Worm (Caenorhabditis elegans) whole organism, early embryonic: ENCODE results near the gene C08E3.1.

Source experiments
- B0310.2 ChIP-seq: sonication (generic microtip); optimal IDR thresholded peaks from 2 replicates; lab custom pipeline; 2016; ENCODE audit warnings: mild to moderate bottlenecking, missing genetic modification characterization, missing compliant biosample characterization
- F13C5.2 ChIP-seq: sonication (generic microtip); optimal IDR thresholded peaks from 2 replicates; lab custom pipeline; 2017; ENCODE audit warnings: mild to moderate bottlenecking, missing genetic modification characterization, inconsistent platforms, missing compliant biosample characterization
- aly-1 ChIP-seq: sonication (generic microtip); optimal IDR thresholded peaks from 2 replicates; lab custom pipeline; 2016; ENCODE audit warnings: missing genetic modification characterization, missing compliant biosample characterization
- ama-1 ChIP-seq: fragments of 150-350 bp; optimal IDR thresholded peaks from 2 replicates; lab custom pipeline; 2014
- ceh-13 ChIP-seq: fragments of 200-800 bp; sonication (Bioruptor generic); optimal IDR thresholded peaks from 2 replicates; lab custom pipeline; 2018; ENCODE audit warnings: mild to moderate bottlenecking, missing genetic modification characterization, missing compliant biosample characterization
- ceh-36 ChIP-seq: sonication (generic microtip); optimal IDR thresholded peaks from 2 replicates; lab custom pipeline; 2016; ENCODE audit warnings: missing genetic modification characterization, inconsistent platforms, missing compliant biosample characterization
- ets-7 ChIP-seq: sonication (generic microtip); optimal IDR thresholded peaks from 2 replicates; lab custom pipeline; 2016; ENCODE audit warnings: missing genotype, missing genetic modification characterization, missing compliant biosample characterization
- flt-1 ChIP-seq: fragments of 200-800 bp; sonication (Bioruptor generic); IDR thresholded peaks from 2 replicates; pipeline ENCODE4 v1.3.6; 2022; ENCODE audit warnings: missing genetic modification characterization, missing compliant biosample characterization
- hmbx-1 ChIP-seq: sonication (generic microtip); optimal IDR thresholded peaks from 2 replicates; lab custom pipeline; 2016; ENCODE audit warnings: mild to moderate bottlenecking, missing genetic modification characterization, missing compliant biosample characterization
- hmg-4 ChIP-seq: fragments of 200-800 bp; sonication (Bioruptor generic); optimal IDR thresholded peaks from 2 replicates; lab custom pipeline; 2018; ENCODE audit warnings: mild to moderate bottlenecking, missing genetic modification characterization, missing compliant biosample characterization
- hnd-1 ChIP-seq: sonication (generic microtip); optimal IDR thresholded peaks from 2 replicates; lab custom pipeline; 2016; ENCODE audit warnings: missing genetic modification characterization, missing compliant biosample characterization
- pes-1 ChIP-seq: fragments of 200-800 bp; sonication (Bioruptor generic); IDR thresholded peaks from 2 replicates; pipeline ENCODE4 v1.3.6; 2022; ENCODE audit warnings: missing genetic modification reagents, missing genetic modification characterization, missing compliant biosample characterization
- scrt-1 ChIP-seq: fragments of 200-800 bp; sonication (Bioruptor generic); IDR thresholded peaks from 2 replicates; pipeline ENCODE4 v1.3.6; 2022; ENCODE audit warnings: missing genetic modification characterization, missing compliant biosample characterization
- sea-1 ChIP-seq: fragments of 200-800 bp; sonication (Bioruptor generic); conservative IDR thresholded peaks from 2 replicates; pipeline ENCODE4 v1.3.6; 2022; ENCODE audit warnings: missing genetic modification characterization, missing compliant biosample characterization
- tbx-11 ChIP-seq: fragments of 200-800 bp; sonication (Bioruptor generic); IDR thresholded peaks from 2 replicates; pipeline ENCODE4 v1.3.6; 2022; ENCODE audit warnings: missing genetic modification characterization, missing compliant biosample characterization
- tbx-37 ChIP-seq: fragments of 200-800 bp; sonication (Bioruptor generic); conservative IDR thresholded peaks from 2 replicates; pipeline ENCODE4 v1.3.6; 2022; ENCODE audit warnings: missing genetic modification reagents, missing genetic modification characterization, missing compliant biosample characterization
- tra-4 ChIP-seq: sonication (generic microtip); optimal IDR thresholded peaks from 2 replicates; lab custom pipeline; 2017; ENCODE audit warnings: missing genetic modification characterization, missing compliant biosample characterization

C08E3.1 gene

DNA sequence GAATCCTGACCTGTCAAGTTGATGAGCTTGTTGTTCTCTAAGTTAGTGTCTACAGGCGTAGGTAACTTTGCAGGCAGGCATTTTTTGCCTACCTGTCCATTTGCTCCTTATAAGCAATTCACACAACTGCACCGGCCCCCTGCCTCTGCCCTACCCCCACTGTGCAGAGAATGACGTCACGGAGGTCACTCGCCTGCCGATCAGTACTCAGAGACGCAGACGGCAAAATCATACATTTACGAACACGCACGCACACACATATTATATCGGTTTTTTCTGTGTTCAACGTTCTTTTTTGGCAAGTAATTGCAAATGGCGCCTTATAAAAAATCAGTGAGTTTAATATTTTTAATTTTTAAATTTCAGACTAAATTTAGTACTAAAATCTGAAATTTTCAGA is 29.9 kb downstream of the C08E3.1 start, which contains the start of gene duxl-1:
Gene duxl-1 (plus strand): TSS at position 184 of the 400 bp plus-strand sequence.
- TF ChIP-seq B0310.2 (tag; lab: Kevin White, UChicago) (no peak), hmg-4 (GFP tag; lab: Kevin White, UChicago) (peak; percentile 16), ets-7 (no peak)

DNA sequence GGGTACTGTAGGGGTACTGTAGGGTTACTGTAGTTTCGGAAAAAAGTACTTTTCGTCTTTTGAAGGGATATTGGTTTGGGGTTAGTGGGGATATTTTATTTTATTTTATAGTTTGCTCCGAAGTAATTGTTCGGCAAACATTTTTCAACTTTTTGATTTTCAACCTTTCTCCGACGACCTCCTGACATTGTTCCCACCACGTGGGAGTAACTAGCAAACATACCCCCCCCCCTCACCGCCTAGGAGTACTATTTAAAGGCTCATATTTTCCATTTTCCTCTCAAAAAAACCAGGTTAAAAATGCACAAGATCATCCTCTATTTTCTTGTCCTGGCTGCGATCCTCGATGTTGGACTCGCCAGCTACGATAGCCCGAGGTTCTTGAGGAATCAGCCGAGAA is 32.4 kb downstream of the C08E3.1 start, which contains the start of gene srlf-29:
Gene srlf-29 (plus strand): TSS at position 301 of the 400 bp plus-strand sequence.
- TF ChIP-seq sea-1, result no peak
- TF ChIP-seq B0310.2 (tag; lab: Kevin White, UChicago), result no peak
- no peak for TF ChIP-seq tra-4
- no peak for TF ChIP-seq ceh-13 (GFP tag; lab: Kevin White, UChicago)
- TF ChIP-seq tbx-11 (GFP tag; lab: Robert Waterston, UW), result no peak
- no peak for TF ChIP-seq ama-1
- no peak for TF ChIP-seq hnd-1 (tag; lab: Kevin White, UChicago)
- TF ChIP-seq ceh-36 (tag; lab: Kevin White, UChicago), result no peak
- no peak for TF ChIP-seq ets-7
- TF ChIP-seq flt-1 (GFP tag; lab: Robert Waterston, UW), result no peak
- no peak for TF ChIP-seq hmg-4 (GFP tag; lab: Kevin White, UChicago)
- no peak for TF ChIP-seq hmbx-1 (tag; lab: Kevin White, UChicago)
- no peak for TF ChIP-seq tbx-37 (GFP tag; lab: Robert Waterston, UW)
- TF ChIP-seq scrt-1, result no peak
- no peak for TF ChIP-seq pes-1
- TF ChIP-seq F13C5.2, result no peak
- TF ChIP-seq aly-1 (tag; lab: Kevin White, UChicago), result no peak

DNA sequence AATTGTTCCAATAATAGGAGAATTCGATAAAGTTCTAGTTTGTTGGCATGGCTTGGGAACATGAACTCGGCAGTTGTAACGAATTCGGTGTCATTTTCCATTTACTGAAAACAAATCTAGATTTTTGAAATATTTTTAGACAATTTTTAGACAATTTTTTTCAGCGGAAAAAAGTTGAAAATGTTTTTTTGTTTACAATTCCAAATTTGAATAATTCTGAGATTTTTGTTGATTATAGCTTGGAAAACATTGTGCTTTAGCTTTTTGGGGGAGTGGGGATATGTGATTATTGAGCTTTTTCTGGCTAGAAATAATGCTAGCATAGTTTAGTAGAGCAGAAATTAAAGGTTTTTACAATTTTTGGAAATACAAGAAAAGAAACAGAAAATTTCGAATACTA is 35.3 kb downstream of the C08E3.1 start, which contains the start of gene srw-97:
Gene srw-97 (minus strand): TSS at position 101 of the 400 bp plus-strand sequence.
- TF ChIP-seq pes-1 (no peak), tra-4 (no peak), flt-1 (GFP tag; lab: Robert Waterston, UW) (no peak), hmbx-1 (tag; lab: Kevin White, UChicago) (no peak), tbx-11 (GFP tag; lab: Robert Waterston, UW) (no peak), aly-1 (tag; lab: Kevin White, UChicago) (no peak), hmg-4 (GFP tag; lab: Kevin White, UChicago) (no peak), B0310.2 (tag; lab: Kevin White, UChicago) (no peak), sea-1 (no peak), F13C5.2 (no peak), hnd-1 (tag; lab: Kevin White, UChicago) (no peak), ama-1 (no peak), scrt-1 (no peak)

DNA sequence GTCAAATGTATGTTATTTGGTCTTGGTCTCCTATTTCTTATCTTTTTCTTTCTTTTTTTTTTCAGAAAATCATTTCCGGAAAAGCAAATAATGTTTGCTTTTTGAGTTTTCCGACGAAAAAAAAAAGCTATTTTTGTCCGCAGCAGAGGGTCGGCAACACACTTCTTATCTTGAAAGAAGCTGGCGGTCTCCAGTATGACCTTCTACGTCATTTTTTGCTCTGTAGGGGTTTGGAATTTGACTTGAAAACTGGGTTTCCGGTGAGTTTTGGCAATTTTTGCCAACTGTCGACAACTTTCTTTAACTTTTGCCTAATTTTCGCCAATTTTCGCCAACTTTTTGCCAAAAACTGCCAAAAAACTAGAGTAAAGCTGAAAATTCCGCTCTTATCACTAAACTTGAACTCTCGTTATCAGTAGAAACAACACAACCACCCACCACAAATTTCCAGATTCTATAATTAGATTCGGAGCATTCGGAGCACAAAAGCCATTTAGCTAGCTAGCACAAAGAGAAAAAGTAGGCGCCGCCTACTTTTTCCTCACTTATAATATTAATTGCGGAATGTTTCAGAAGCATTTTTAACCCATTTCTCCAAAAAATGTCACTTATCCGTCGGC is 36.8 kb downstream of the C08E3.1 start, which contains the start of gene nhx-6:
Gene nhx-6 (plus strand): TSS at position 570 of the 620 bp plus-strand sequence.
- TF ChIP-seq pes-1 (no peak), tbx-11 (GFP tag; lab: Robert Waterston, UW) (no peak), sea-1 (no peak)

DNA sequence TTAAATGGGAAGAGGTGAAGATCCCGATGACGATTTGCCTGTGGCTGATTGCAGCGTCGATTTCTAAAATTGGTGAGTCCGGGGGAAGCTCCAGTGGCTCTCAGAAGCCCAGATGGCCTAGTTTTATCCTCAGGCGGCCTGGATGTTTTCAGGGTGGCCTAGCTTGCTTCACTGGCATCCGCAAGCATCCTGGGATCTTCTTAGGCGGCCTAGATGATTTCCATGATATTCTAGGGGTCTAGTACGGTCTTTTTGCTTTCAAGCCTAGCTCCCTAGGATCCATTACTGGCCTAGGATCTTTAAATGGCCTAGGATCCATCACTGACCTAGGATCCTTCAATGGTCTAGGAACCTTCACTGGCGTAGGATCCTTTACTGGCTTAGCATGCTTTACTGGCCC is 37.4 kb downstream of the C08E3.1 start:
- TF ChIP-seq flt-1 (GFP tag; lab: Robert Waterston, UW) (no peak), tbx-37 (GFP tag; lab: Robert Waterston, UW) (no peak), ets-7 (no peak), aly-1 (tag; lab: Kevin White, UChicago) (no peak), hmg-4 (GFP tag; lab: Kevin White, UChicago) (no peak), tbx-11 (GFP tag; lab: Robert Waterston, UW) (no peak), hmbx-1 (tag; lab: Kevin White, UChicago) (no peak)

DNA sequence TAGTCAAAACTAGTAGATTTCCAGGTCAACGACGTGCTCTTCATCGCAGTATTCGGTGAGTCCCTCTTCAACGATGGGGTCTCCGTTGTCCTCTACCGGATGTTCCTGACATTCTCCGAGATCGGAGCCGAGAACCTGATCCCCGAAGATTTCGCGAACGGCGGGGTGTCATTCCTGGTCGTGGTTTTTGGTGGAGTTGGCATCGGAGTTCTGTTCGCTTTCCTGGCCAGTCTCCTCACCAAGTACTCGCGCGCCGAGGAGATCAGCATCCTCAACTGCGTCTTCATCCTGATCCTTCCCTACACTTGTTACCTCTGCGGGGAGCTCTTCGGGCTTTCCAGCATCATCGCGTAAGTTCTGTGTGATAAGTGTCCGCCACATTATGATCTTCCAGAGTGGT is 39.1 kb downstream of the C08E3.1 start:
- no peak for TF ChIP-seq ets-7
- TF ChIP-seq hmbx-1 (tag; lab: Kevin White, UChicago), result no peak
- TF ChIP-seq F13C5.2, result no peak
- no peak for TF ChIP-seq tbx-37 (GFP tag; lab: Robert Waterston, UW)
- no peak for TF ChIP-seq B0310.2 (tag; lab: Kevin White, UChicago)

DNA sequence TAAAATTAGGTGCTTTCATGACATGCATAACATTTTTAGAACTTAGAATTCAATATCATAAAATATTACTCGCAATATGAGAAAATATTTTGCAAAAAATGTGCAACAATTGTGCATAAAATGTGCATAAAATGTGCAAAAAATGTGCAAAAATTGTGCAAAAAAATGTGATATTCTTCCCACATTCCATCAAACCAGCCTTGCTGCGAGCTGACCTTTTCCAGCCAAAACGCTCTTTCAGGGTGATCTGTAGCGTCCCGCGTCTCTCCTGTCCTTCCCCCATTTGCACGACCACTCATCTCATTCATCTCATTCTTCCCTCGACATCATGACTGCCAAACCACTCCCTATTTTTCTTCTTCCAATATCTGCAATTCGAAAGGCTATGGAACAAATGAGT is 42.5 kb downstream of the C08E3.1 start, which contains the start of gene fbxb-17:
Gene fbxb-17 (plus strand): TSS at position 301 of the 400 bp plus-strand sequence.
- TF ChIP-seq tbx-37 (GFP tag; lab: Robert Waterston, UW) (no peak), tbx-11 (GFP tag; lab: Robert Waterston, UW) (no peak), pes-1 (no peak), ets-7 (no peak), hnd-1 (tag; lab: Kevin White, UChicago) (no peak), hmbx-1 (tag; lab: Kevin White, UChicago) (no peak), aly-1 (tag; lab: Kevin White, UChicago) (no peak), ceh-36 (tag; lab: Kevin White, UChicago) (no peak), ceh-13 (GFP tag; lab: Kevin White, UChicago) (no peak), hmg-4 (GFP tag; lab: Kevin White, UChicago) (no peak), F13C5.2 (no peak), B0310.2 (tag; lab: Kevin White, UChicago) (no peak), flt-1 (GFP tag; lab: Robert Waterston, UW) (no peak), tra-4 (no peak)

DNA sequence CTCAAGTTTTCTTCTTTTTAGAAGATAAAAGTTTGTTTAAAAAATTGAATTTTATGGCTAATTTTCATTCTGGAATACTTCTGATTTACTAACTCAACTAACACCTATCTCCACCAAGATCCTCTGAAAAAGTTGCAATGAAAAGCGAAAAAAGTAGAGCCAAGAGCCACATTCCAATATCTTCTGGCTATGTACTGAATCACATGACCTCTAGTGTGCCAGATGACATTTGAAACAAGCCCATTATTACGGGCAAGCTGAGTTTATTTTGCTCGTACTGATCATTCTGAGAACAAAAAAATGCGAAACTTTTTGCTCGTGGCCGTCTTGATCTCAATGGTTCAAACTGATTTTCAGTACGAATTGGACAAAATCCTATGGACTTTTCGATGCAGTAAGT is 45.5 kb downstream of the C08E3.1 start, which contains the start of gene irld-36:
Gene irld-36 (plus strand): TSS at position 301 of the 400 bp plus-strand sequence.
- TF ChIP-seq tra-4 (no peak), hmbx-1 (tag; lab: Kevin White, UChicago) (no peak), pes-1 (no peak), flt-1 (GFP tag; lab: Robert Waterston, UW) (no peak), sea-1 (no peak), ets-7 (no peak), hmg-4 (GFP tag; lab: Kevin White, UChicago) (no peak), ama-1 (no peak), F13C5.2 (no peak), tbx-11 (GFP tag; lab: Robert Waterston, UW) (no peak), ceh-13 (GFP tag; lab: Kevin White, UChicago) (no peak), aly-1 (tag; lab: Kevin White, UChicago) (no peak)
